Worm (Caenorhabditis elegans) whole organism, L4 larva: ENCODE measurements around the gene srw-7.

ENCODE experiments used
- mes-2 ChIP-seq: sonication (generic microtip); optimal IDR thresholded peaks from 2 replicates; lab custom pipeline; 2016; ENCODE audit warnings: missing genotype, mild to moderate bottlenecking, missing genetic modification characterization, missing compliant biosample characterization; ENCODE audit not compliant: poor library complexity, severe bottlenecking
- nhr-11 ChIP-seq: fragments of 150-350 bp; optimal IDR thresholded peaks from 2 replicates; lab custom pipeline; 2014; ENCODE audit warnings: missing biosample characterization, missing genetic modification characterization

Gene srw-7

ce11 chrV:3855916-3856315 is 49.9 kb downstream of the srw-7 start:
- TF ChIP-seq nhr-11 (tag; lab: Kevin White, UChicago) (peak; percentile 8), mes-2 (tag; lab: Kevin White, UChicago) (no peak)
